Fruit fly (Drosophila melanogaster) whole organism: ENCODE results near the gene DENR.

Experiments
- CG8478 ChIP-seq: fragments of >200 bp; optimal IDR thresholded peaks from 2 replicates; lab custom pipeline; 2018; ENCODE audit warnings: inconsistent platforms
- Dll ChIP-seq: fragments of >200 bp; optimal IDR thresholded peaks from 2 replicates; lab custom pipeline; 2017
- EcR ChIP-seq, 2 experiments: fragments of >200 bp; optimal IDR thresholded peaks; 2 replicates each; lab custom pipeline; 2017; ENCODE audit warnings: missing biosample characterization in 2 of 2, missing genetic modification characterization in 2 of 2, missing genetic modification reagents in 2 of 2

DNA sequence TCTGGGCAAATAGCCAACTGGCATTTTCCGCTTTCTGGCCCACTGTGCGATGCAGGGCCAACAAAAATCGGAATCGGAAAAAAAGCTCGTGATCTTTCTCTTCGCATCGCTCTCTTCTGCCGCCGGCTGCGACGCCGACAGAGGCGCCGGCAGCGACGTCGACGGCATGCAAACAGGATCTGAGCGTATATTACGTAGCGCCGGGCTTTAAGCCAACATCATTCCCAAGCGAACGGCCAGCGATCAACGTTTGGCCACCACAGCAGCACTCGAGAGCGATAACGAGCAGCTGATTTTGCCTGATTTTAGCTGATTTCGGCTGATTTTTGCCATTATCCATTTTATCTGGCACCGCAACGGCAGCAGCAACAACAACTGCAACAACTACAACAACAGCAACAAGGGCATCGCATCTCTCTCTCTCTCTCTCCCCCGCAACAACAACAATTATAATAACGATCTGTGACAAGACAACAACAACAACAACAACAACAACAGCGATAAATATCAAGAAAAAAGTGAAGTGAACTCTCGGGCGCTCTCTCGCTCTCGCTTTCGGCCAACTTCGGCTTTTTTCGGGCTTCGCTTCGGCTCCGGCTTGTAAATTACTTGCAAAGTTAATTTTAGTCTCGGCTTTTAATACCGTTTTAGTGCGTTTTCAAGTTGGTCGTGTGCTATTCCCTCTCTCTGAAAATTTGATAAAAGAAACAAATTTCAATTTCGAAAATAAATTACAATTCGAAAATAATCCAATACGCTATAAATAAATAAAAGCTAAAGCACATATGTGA is 26.8 kb upstream of the DENR start, which contains the start of gene CG4928:
- no peak for TF ChIP-seq EcR (GFP tag; optimal IDR thresholded peaks at IDR 0.05; lab: Kevin White, UChicago)
- no peak for TF ChIP-seq Dll (lab: Kevin White, UChicago)
- TF ChIP-seq CG8478: no peak
